Fruit fly (Drosophila melanogaster) whole organism, embryonic: ENCODE measurements around the gene CG5781.

Experiments used
- Atf-2 ChIP-seq: fragments of 200-800 bp; sonication (Bioruptor generic); optimal IDR thresholded peaks from 2 replicates; lab custom pipeline; 2016; ENCODE audit warnings: missing biosample characterization, missing genetic modification characterization
- B-H2 ChIP-seq: fragments of 200-800 bp; sonication (Bioruptor generic); optimal IDR thresholded peaks from 2 replicates; lab custom pipeline; 2018; ENCODE audit warnings: missing biosample characterization, mild to moderate bottlenecking, missing genetic modification characterization
- BEAF-32 ChIP-seq: fragments of 200-800 bp; sonication (Bioruptor generic); optimal IDR thresholded peaks from 3 replicates; lab custom pipeline; 2017; ENCODE audit warnings: missing biosample characterization, missing genetic modification characterization, mild to moderate bottlenecking, moderate library complexity, missing genetic modification reagents
- CG1024 ChIP-seq: fragments of 200-800 bp; sonication (Bioruptor generic); IDR thresholded peaks from 2 replicates; pipeline ENCODE4 v1.3.6; 2022; ENCODE audit warnings: missing biosample characterization, missing genetic modification characterization
- CG10366 ChIP-seq: fragments of 200-800 bp; sonication (Bioruptor generic); IDR thresholded peaks from 2 replicates; pipeline ENCODE4 v1.3.6; 2022; ENCODE audit warnings: missing biosample characterization, missing genetic modification characterization
- CG10979 ChIP-seq: fragments of 200-800 bp; sonication (Bioruptor generic); optimal IDR thresholded peaks from 2 replicates; lab custom pipeline; 2018; ENCODE audit warnings: missing biosample characterization, mild to moderate bottlenecking, missing genetic modification characterization, moderate library complexity
- CG11093 ChIP-seq: fragments of 200-800 bp; sonication (Bioruptor generic); IDR thresholded peaks from 3 replicates; pipeline ENCODE4 v1.3.6; 2022; ENCODE audit warnings: missing biosample characterization, missing genetic modification characterization
- CG11247 ChIP-seq: fragments of 200-800 bp; sonication (Bioruptor generic); IDR thresholded peaks from 2 replicates; pipeline ENCODE4 v1.3.6; 2022; ENCODE audit warnings: missing biosample characterization, missing genetic modification characterization
- CG11695 ChIP-seq: fragments of 200-800 bp; sonication (Bioruptor generic); IDR thresholded peaks from 3 replicates; pipeline ENCODE4 v1.3.6; 2022; ENCODE audit warnings: missing biosample characterization, missing genetic modification characterization
- CG1233 ChIP-seq: fragments of 200-800 bp; sonication (Bioruptor generic); optimal IDR thresholded peaks from 4 replicates; lab custom pipeline; 2018; ENCODE audit warnings: missing biosample characterization, mild to moderate bottlenecking, missing genetic modification characterization
- CG12391 ChIP-seq: fragments of 200-800 bp; sonication (Bioruptor generic); optimal IDR thresholded peaks from 3 replicates; lab custom pipeline; 2018; ENCODE audit warnings: missing biosample characterization, mild to moderate bottlenecking, missing genetic modification characterization, moderate library complexity
- CG14667 ChIP-seq: fragments of 200-800 bp; sonication (Bioruptor generic); IDR thresholded peaks from 2 replicates; pipeline ENCODE4 v1.3.6; 2022; ENCODE audit warnings: missing biosample characterization, missing genetic modification characterization
- CG16863 ChIP-seq: fragments of 200-800 bp; sonication (Bioruptor generic); optimal IDR thresholded peaks from 3 replicates; lab custom pipeline; 2016; ENCODE audit warnings: missing biosample characterization, missing genetic modification characterization
- CG1792 ChIP-seq: fragments of 200-800 bp; sonication (Bioruptor generic); optimal IDR thresholded peaks from 2 replicates; lab custom pipeline; 2016; ENCODE audit warnings: missing biosample characterization, missing genetic modification characterization
- CG18011 ChIP-seq: fragments of 200-800 bp; sonication (Bioruptor generic); optimal IDR thresholded peaks from 2 replicates; lab custom pipeline; 2017; ENCODE audit warnings: missing biosample characterization, missing genetic modification characterization, mild to moderate bottlenecking, moderate library complexity, missing genotype
- CG2120 ChIP-seq: fragments of 200-800 bp; sonication (Bioruptor generic); optimal IDR thresholded peaks from 3 replicates; lab custom pipeline; 2016; ENCODE audit warnings: missing biosample characterization, missing genetic modification characterization
- CG6854 ChIP-seq: fragments of 200-800 bp; sonication (Bioruptor generic); optimal IDR thresholded peaks from 3 replicates; lab custom pipeline; 2017; ENCODE audit warnings: missing biosample characterization, mild to moderate bottlenecking, missing genetic modification characterization
- CG8290 ChIP-seq, 3 experiments: fragments of 200-800 bp; sonication (Bioruptor generic); optimal IDR thresholded peaks; 2 replicates each; lab custom pipeline; 2016 to 2019; ENCODE audit warnings: missing biosample characterization in 3 of 3, missing genetic modification characterization in 3 of 3, mild to moderate bottlenecking in 2 of 3, moderate library complexity in 1 of 3
- CG9797 ChIP-seq: fragments of 200-800 bp; sonication (Bioruptor generic); optimal IDR thresholded peaks from 3 replicates; lab custom pipeline; 2018; ENCODE audit warnings: missing biosample characterization, mild to moderate bottlenecking, missing genetic modification characterization
- Eip74EF ChIP-seq, 2 experiments: fragments of 200-800 bp in 1 of 2; fragments of >200 bp in 1 of 2; sonication (Bioruptor generic) in 1 of 2; optimal IDR thresholded peaks; 2 replicates each; lab custom pipeline; 2017 to 2019; ENCODE audit warnings: missing biosample characterization in 2 of 2, missing genetic modification characterization in 2 of 2, mild to moderate bottlenecking in 1 of 2, moderate library complexity in 1 of 2
- HHEX ChIP-seq: fragments of 200-800 bp; sonication (Bioruptor generic); optimal IDR thresholded peaks from 3 replicates; lab custom pipeline; 2017; ENCODE audit warnings: missing biosample characterization, mild to moderate bottlenecking, missing genetic modification characterization, missing genetic modification reagents
- Hr78 ChIP-seq, 2 experiments: fragments of 200-800 bp in 1 of 2; fragments of >200 bp in 1 of 2; sonication (Bioruptor generic) in 1 of 2; optimal IDR thresholded peaks; 2 replicates each; lab custom pipeline; 2017 to 2019; ENCODE audit warnings: missing biosample characterization in 2 of 2, missing genetic modification characterization in 2 of 2, mild to moderate bottlenecking in 1 of 2, moderate library complexity in 1 of 2
- Neu2 ChIP-seq: fragments of 200-800 bp; sonication (Bioruptor generic); optimal IDR thresholded peaks from 3 replicates; lab custom pipeline; 2016; ENCODE audit warnings: missing biosample characterization, missing genetic modification characterization, borderline replicate concordance
- Opbp ChIP-seq: fragments of 200-800 bp; sonication (Bioruptor generic); IDR thresholded peaks from 3 replicates; pipeline ENCODE4 v1.3.6; 2022; ENCODE audit warnings: missing biosample characterization, missing genetic modification characterization; ENCODE audit not compliant: partially characterized antibody
- Poxn ChIP-seq: fragments of 200-800 bp; sonication (Bioruptor generic); IDR thresholded peaks from 2 replicates; pipeline ENCODE4 v1.3.6; 2022; ENCODE audit warnings: missing biosample characterization, missing genetic modification characterization
- Ptx1 ChIP-seq: fragments of 200-800 bp; sonication (Bioruptor generic); IDR thresholded peaks from 2 replicates; pipeline ENCODE4 v1.3.6; 2022; ENCODE audit warnings: missing biosample characterization, missing genetic modification characterization
- Side ChIP-seq: fragments of 200-800 bp; sonication (Bioruptor generic); optimal IDR thresholded peaks from 2 replicates; lab custom pipeline; 2016; ENCODE audit warnings: missing biosample characterization, missing genetic modification characterization
- Sry-β ChIP-seq: fragments of 200-800 bp; sonication (Bioruptor generic); optimal IDR thresholded peaks from 2 replicates; lab custom pipeline; 2018; ENCODE audit warnings: missing biosample characterization, mild to moderate bottlenecking, missing genetic modification characterization, moderate library complexity
- TFAM ChIP-seq: fragments of 200-800 bp; sonication (Bioruptor generic); optimal IDR thresholded peaks from 2 replicates; lab custom pipeline; 2017; ENCODE audit warnings: missing biosample characterization, missing genetic modification characterization, inconsistent platforms
- ara ChIP-seq: fragments of 200-800 bp; sonication (Bioruptor generic); IDR thresholded peaks from 2 replicates; pipeline ENCODE4 v1.3.6; 2022; ENCODE audit warnings: missing biosample characterization, missing genetic modification characterization
- bowl ChIP-seq: fragments of 200-800 bp; sonication (Bioruptor generic); IDR thresholded peaks from 2 replicates; pipeline ENCODE4 v1.3.6; 2022; ENCODE audit warnings: missing biosample characterization, missing genetic modification characterization
- croc ChIP-seq: fragments of 200-800 bp; sonication (Bioruptor generic); conservative IDR thresholded peaks from 3 replicates; pipeline ENCODE4 v1.3.6; 2022; ENCODE audit warnings: missing biosample characterization, missing genetic modification characterization
- dpn ChIP-seq, 2 experiments: fragments of 200-800 bp; sonication (Bioruptor generic); optimal IDR thresholded peaks; 3 replicates each; lab custom pipeline; 2016; ENCODE audit warnings: missing biosample characterization in 2 of 2, missing genetic modification characterization in 2 of 2
- emc ChIP-seq: fragments of 200-800 bp; sonication (Bioruptor generic); optimal IDR thresholded peaks from 2 replicates; lab custom pipeline; 2016; ENCODE audit warnings: missing biosample characterization, missing genetic modification characterization
- eve ChIP-seq, 2 experiments: fragments of >200 bp; optimal IDR thresholded peaks; 2 replicates each; lab custom pipeline; 2017; ENCODE audit warnings: missing biosample characterization in 2 of 2, missing genetic modification characterization in 2 of 2
- fd3F ChIP-seq: fragments of 200-800 bp; sonication (Bioruptor generic); optimal IDR thresholded peaks from 2 replicates; lab custom pipeline; 2018; ENCODE audit warnings: missing biosample characterization, mild to moderate bottlenecking, missing genetic modification characterization, moderate library complexity
- fu2 ChIP-seq: fragments of 200-800 bp; sonication (Bioruptor generic); optimal IDR thresholded peaks from 2 replicates; lab custom pipeline; 2016; ENCODE audit warnings: missing biosample characterization, missing genetic modification characterization
- jumu ChIP-seq: fragments of 200-800 bp; sonication (Bioruptor generic); optimal IDR thresholded peaks from 3 replicates; lab custom pipeline; 2016; ENCODE audit warnings: missing biosample characterization, missing genetic modification characterization
- kni ChIP-seq: fragments of 200-800 bp; sonication (Bioruptor generic); optimal IDR thresholded peaks from 3 replicates; lab custom pipeline; 2017; ENCODE audit warnings: mild to moderate bottlenecking, missing biosample characterization, missing genetic modification reagents, missing genetic modification characterization
- pan ChIP-seq, 4 experiments: fragments of >200 bp in 3 of 4; fragments of 200-800 bp in 1 of 4; sonication (Bioruptor generic) in 1 of 4; optimal IDR thresholded peaks in 3 of 4; IDR thresholded peaks in 1 of 4; 2 replicates each; pipeline versions ENCODE4 v1.3.6 to Lab custom; 2017 to 2022; ENCODE audit warnings: missing biosample characterization in 2 of 4, missing genetic modification characterization in 2 of 4, mixed read lengths in 1 of 4
- phol ChIP-seq: fragments of 200-800 bp; sonication (Bioruptor generic); optimal IDR thresholded peaks from 3 replicates; lab custom pipeline; 2018; ENCODE audit warnings: missing biosample characterization, mild to moderate bottlenecking, missing genetic modification characterization, moderate library complexity
- psq ChIP-seq: fragments of 200-800 bp; sonication (Bioruptor generic); optimal IDR thresholded peaks from 2 replicates; lab custom pipeline; 2017; ENCODE audit warnings: missing biosample characterization, missing genetic modification characterization
- repo ChIP-seq: fragments of 200-800 bp; sonication (Bioruptor generic); optimal IDR thresholded peaks from 2 replicates; lab custom pipeline; 2016; ENCODE audit warnings: missing biosample characterization, missing genetic modification characterization
- row ChIP-seq: fragments of 200-800 bp; sonication (Bioruptor generic); IDR thresholded peaks from 3 replicates; pipeline ENCODE4 v1.3.6; 2022; ENCODE audit warnings: missing biosample characterization, missing genetic modification characterization
- scrt ChIP-seq: fragments of 200-800 bp; sonication (Bioruptor generic); optimal IDR thresholded peaks from 2 replicates; lab custom pipeline; 2018; ENCODE audit warnings: missing biosample characterization, mild to moderate bottlenecking, missing genetic modification characterization, moderate library complexity
- stwl ChIP-seq: fragments of 200-800 bp; sonication (Bioruptor generic); optimal IDR thresholded peaks from 3 replicates; lab custom pipeline; 2018; ENCODE audit warnings: missing biosample characterization, mild to moderate bottlenecking, missing genetic modification characterization, moderate library complexity
- tx ChIP-seq: fragments of 200-800 bp; sonication (Bioruptor generic); optimal IDR thresholded peaks from 2 replicates; lab custom pipeline; 2016; ENCODE audit warnings: missing biosample characterization, missing genetic modification characterization
- unpg ChIP-seq: fragments of 200-800 bp; sonication (Bioruptor generic); optimal IDR thresholded peaks from 3 replicates; lab custom pipeline; 2018; ENCODE audit warnings: missing biosample characterization, mild to moderate bottlenecking, missing genetic modification characterization, moderate library complexity

The CG5781 gene

dm6 chr2L:12704418-12704920, 7.3 kb upstream of the CG5781 start, which contains the start of the genes CG5776 and spict (continued):
- peak; percentile 3 for TF ChIP-seq tx (GFP tag; lab: Kevin White, UChicago)
- TF ChIP-seq CG9797 (GFP tag; lab: Kevin White, UChicago), result peak; percentile 80
- no peak for TF ChIP-seq Side (GFP tag; lab: Kevin White, UChicago)
- peak; percentile 89 for TF ChIP-seq Ptx1 (GFP tag; lab: Robert Waterston, UW)
- no peak for TF ChIP-seq Hr78 (GFP tag; optimal IDR thresholded peaks at IDR 0.05; lab: Kevin White, UChicago)
- TF ChIP-seq phol (tag; lab: Kevin White, UChicago), result peak; percentile 82
- TF ChIP-seq dpn (GFP tag; optimal IDR thresholded peaks at IDR 0.05; lab: Kevin White, UChicago), result peak in 1 of 2 experiments; percentile 28
- peak in 1 of 2 experiments; percentile 38 for TF ChIP-seq Eip74EF (GFP tag; optimal IDR thresholded peaks at IDR 0.05; lab: Kevin White, UChicago)
- TF ChIP-seq Poxn, result peak; percentile 25; the same call in 1 of the 2 replicates
- no peak for TF ChIP-seq Neu2 (GFP tag; lab: Kevin White, UChicago)
- peak; percentile 74; the same call in 1 of the 3 replicates for TF ChIP-seq CG11093 (GFP tag; lab: Robert Waterston, UW)
- no peak for TF ChIP-seq CG1024 (GFP tag; lab: Robert Waterston, UW)
- peak; percentile 87 for TF ChIP-seq CG11247 (GFP tag; lab: Robert Waterston, UW)
- peak; percentile 18 for TF ChIP-seq kni
- TF ChIP-seq CG10979, result peak; percentile 51
- no peak for TF ChIP-seq CG8290 (GFP tag; optimal IDR thresholded peaks at IDR 0.05; lab: Kevin White, UChicago)
- peak in 1 of 2 experiments; percentile 82 for TF ChIP-seq CG8290 (tag; optimal IDR thresholded peaks at IDR 0.05; lab: Kevin White, UChicago)
- no peak for TF ChIP-seq emc (GFP tag; lab: Kevin White, UChicago)
- TF ChIP-seq TFAM (GFP tag; lab: Kevin White, UChicago), result no peak
- TF ChIP-seq CG11695 (GFP tag; lab: Robert Waterston, UW), result peak; percentile 60; the same call in 2 of the 3 replicates
- TF ChIP-seq HHEX, result peak; percentile 59
- no peak for TF ChIP-seq pan (optimal IDR thresholded peaks at IDR 0.05; lab: Kevin White, UChicago)
- peak in 1 of 2 experiments; percentile 81 for TF ChIP-seq pan (GFP tag; optimal IDR thresholded peaks at IDR 0.05 in 1 of 2, IDR thresholded peaks at IDR 0.05 in 1 of 2)
- TF ChIP-seq bowl (GFP tag; lab: Robert Waterston, UW), result peak; percentile 37; the same call in 1 of the 2 replicates
- TF ChIP-seq Sry-β (GFP tag; lab: Kevin White, UChicago), result peak; percentile 99
- peak; percentile 92 for TF ChIP-seq CG12391 (tag; lab: Kevin White, UChicago)
- peak; percentile 57 for TF ChIP-seq fu2 (GFP tag; lab: Kevin White, UChicago)
- TF ChIP-seq stwl, result peak; percentile 31
- no peak for TF ChIP-seq CG1792 (GFP tag; lab: Kevin White, UChicago)
- TF ChIP-seq CG18011 (GFP tag; lab: Kevin White, UChicago), result peak; percentile 77
- no peak for TF ChIP-seq repo (GFP tag; lab: Kevin White, UChicago)
- TF ChIP-seq CG10366 (GFP tag; lab: Robert Waterston, UW), result peak; percentile 83
- peak; percentile 10 for TF ChIP-seq CG6854 (GFP tag; lab: Kevin White, UChicago)
- no peak for TF ChIP-seq jumu
- TF ChIP-seq psq (GFP tag; lab: Kevin White, UChicago), result peak; percentile 52
- TF ChIP-seq eve (GFP tag; optimal IDR thresholded peaks at IDR 0.05; lab: Kevin White, UChicago), result no peak
- peak; percentile 10 for TF ChIP-seq Atf-2
- peak; percentile 39; the same call in 2 of the 3 replicates for TF ChIP-seq croc (GFP tag; lab: Robert Waterston, UW)
- peak; percentile 63; the same call in 1 of the 2 replicates for TF ChIP-seq ara (GFP tag; lab: Robert Waterston, UW)
- peak; percentile 78 for TF ChIP-seq CG14667
- TF ChIP-seq CG1233 (GFP tag; lab: Kevin White, UChicago), result peak; percentile 58
- TF ChIP-seq fd3F, result peak; percentile 67
- no peak for TF ChIP-seq CG16863 (GFP tag; lab: Kevin White, UChicago)
- peak; percentile 68 for TF ChIP-seq scrt
- peak; percentile 82 for TF ChIP-seq unpg (GFP tag; lab: Kevin White, UChicago)
- peak; percentile 97 for TF ChIP-seq row (GFP tag; lab: Robert Waterston, UW)
- TF ChIP-seq B-H2 (GFP tag; lab: Kevin White, UChicago), result peak; percentile 82
- TF ChIP-seq Opbp (GFP tag; lab: Robert Waterston, UW), result no peak
- TF ChIP-seq BEAF-32 (GFP tag; lab: Kevin White, UChicago), result peak; percentile 61
- peak; percentile 85 for TF ChIP-seq CG2120 (GFP tag; lab: Kevin White, UChicago)
